Fruit fly (Drosophila melanogaster) whole organism, prepupa: ENCODE data around the gene ebi.
"Not testable (repeated sequence)": the region's sequence is repeated elsewhere in the genome, so short reads cannot be mapped to it uniquely, and the experiment has no call there.

Experiments used
- CG6792 ChIP-seq: fragments of 200-800 bp; sonication (Bioruptor generic); optimal IDR thresholded peaks from 3 replicates; lab custom pipeline; 2016; ENCODE audit warnings: missing biosample characterization, missing genetic modification characterization
- Eip75B ChIP-seq: fragments of 200-800 bp; sonication (Bioruptor generic); optimal IDR thresholded peaks from 3 replicates; lab custom pipeline; 2016; ENCODE audit warnings: missing biosample characterization, missing genetic modification characterization
- Gug ChIP-seq: fragments of 200-800 bp; sonication (Bioruptor generic); IDR thresholded peaks from 2 replicates; pipeline ENCODE4 v1.3.6; 2022; ENCODE audit warnings: missing biosample characterization, missing genetic modification characterization
- Hr4 ChIP-seq: fragments of 200-800 bp; sonication (Bioruptor generic); optimal IDR thresholded peaks from 3 replicates; lab custom pipeline; 2016; ENCODE audit warnings: missing biosample characterization, missing genetic modification characterization
- Lpt ChIP-seq: fragments of 200-800 bp; sonication (Bioruptor generic); optimal IDR thresholded peaks from 3 replicates; lab custom pipeline; 2016; ENCODE audit warnings: missing biosample characterization, missing genetic modification characterization
- Sox102F ChIP-seq: fragments of 200-800 bp; sonication (Bioruptor generic); optimal IDR thresholded peaks from 2 replicates; lab custom pipeline; 2016; ENCODE audit warnings: missing biosample characterization, mild to moderate bottlenecking, missing genetic modification characterization
- esn ChIP-seq: fragments of 200-800 bp; sonication (Bioruptor generic); optimal IDR thresholded peaks from 2 replicates; lab custom pipeline; 2016; ENCODE audit warnings: missing biosample characterization, mild to moderate bottlenecking, missing genetic modification characterization, moderate library complexity
- fkh ChIP-seq: fragments of 200-800 bp; sonication (Bioruptor generic); optimal IDR thresholded peaks from 3 replicates; lab custom pipeline; 2017; ENCODE audit warnings: missing biosample characterization, mild to moderate bottlenecking, missing genetic modification characterization, moderate library complexity
- ss ChIP-seq, 2 experiments: fragments of 200-800 bp; sonication (Bioruptor generic); optimal IDR thresholded peaks; 2 replicates in 1 of 2; 3 replicates in 1 of 2; lab custom pipeline; 2017 to 2018; ENCODE audit warnings: mild to moderate bottlenecking in 2 of 2, missing biosample characterization in 2 of 2, missing genetic modification characterization in 2 of 2, moderate library complexity in 1 of 2

Gene ebi

dm6 chr2L:455274-455673 is 40.4 kb downstream of the ebi start, which contains the start of gene CG4133:
Gene CG4133 (plus strand): TSS chr2L:455531.
- TF ChIP-seq Sox102F (GFP tag; lab: Kevin White, UChicago); fkh (GFP tag; lab: Kevin White, UChicago); Gug: not testable (repeated sequence)

dm6 chr2L:455738-456137 is 40.9 kb downstream of the ebi start:
- no peak for TF ChIP-seq esn (GFP tag; lab: Kevin White, UChicago)
- no peak for TF ChIP-seq Hr4 (GFP tag; lab: Kevin White, UChicago)
- no peak for TF ChIP-seq Eip75B (GFP tag; lab: Kevin White, UChicago)
- TF ChIP-seq Lpt (GFP tag; lab: Kevin White, UChicago), result no peak

- TF ChIP-seq ss (GFP tag; optimal IDR thresholded peaks at IDR 0.05; lab: Kevin White, UChicago) (no peak), CG6792 (GFP tag; lab: Kevin White, UChicago) (no peak)
Measured at dm6 chr2L:467683-468082, 52.8 kb downstream of the ebi start.
